Worm (Caenorhabditis elegans) whole organism, L1 larva: ENCODE results near the gene grl-24.

Experiments
- C16A3.4 ChIP-seq: fragments of 150-350 bp; optimal IDR thresholded peaks from 2 replicates; lab custom pipeline; 2014; ENCODE audit warnings: missing biosample characterization, missing genetic modification characterization
- C34B4.2 ChIP-seq: sonication (generic microtip); optimal IDR thresholded peaks from 2 replicates; lab custom pipeline; 2017; ENCODE audit warnings: mild to moderate bottlenecking, missing genetic modification characterization, missing compliant biosample characterization
- F16B12.6 ChIP-seq: fragments of 150-350 bp; optimal IDR thresholded peaks from 2 replicates; lab custom pipeline; 2014; ENCODE audit warnings: missing biosample characterization, missing genetic modification characterization
- Y116A8C.19 ChIP-seq: sonication (generic microtip); optimal IDR thresholded peaks from 2 replicates; lab custom pipeline; 2016; ENCODE audit warnings: missing compliant biosample characterization, missing genetic modification characterization, borderline replicate concordance
- ama-1 ChIP-seq: fragments of 150-350 bp; optimal IDR thresholded peaks from 2 replicates; lab custom pipeline; 2014
- blmp-1 ChIP-seq: fragments of 150-350 bp; optimal IDR thresholded peaks from 2 replicates; lab custom pipeline; 2014; ENCODE audit warnings: missing biosample characterization, missing genetic modification characterization
- ceh-8 ChIP-seq: fragments of 200-800 bp; sonication (Bioruptor generic); optimal IDR thresholded peaks from 2 replicates; lab custom pipeline; 2018; ENCODE audit warnings: mild to moderate bottlenecking, missing genetic modification characterization, moderate library complexity, missing compliant biosample characterization
- ceh-82 ChIP-seq, 3 experiments: fragments of 150-350 bp in 1 of 3; sonication (generic microtip) in 2 of 3; optimal IDR thresholded peaks; 2 replicates each; lab custom pipeline; 2014 to 2017; ENCODE audit warnings: missing biosample characterization in 3 of 3, missing genetic modification characterization in 3 of 3
- dpl-1 ChIP-seq, 3 experiments: fragments of 150-350 bp in 2 of 3; sonication (generic microtip) in 1 of 3; optimal IDR thresholded peaks; 2 replicates each; lab custom pipeline; 2014 to 2017; ENCODE audit warnings: missing biosample characterization in 3 of 3, missing genetic modification characterization in 3 of 3, missing genetic modification reagents in 3 of 3
- dsc-1 ChIP-seq: sonication (generic microtip); optimal IDR thresholded peaks from 2 replicates; lab custom pipeline; 2016; ENCODE audit warnings: mild to moderate bottlenecking, missing genetic modification characterization, missing compliant biosample characterization
- efl-1 ChIP-seq, 4 experiments: fragments of 150-350 bp; optimal IDR thresholded peaks in 3 of 4; peaks in 1 of 4; 1 replicate in 1 of 4; 2 replicates in 3 of 4; lab custom pipeline; 2014; ENCODE audit warnings: missing biosample characterization in 2 of 4, missing genetic modification characterization in 2 of 4, missing genetic modification reagents in 2 of 4
- egl-27 ChIP-seq, 2 experiments: fragments of 150-350 bp in 1 of 2; sonication (generic microtip); optimal IDR thresholded peaks; 3 replicates each; lab custom pipeline; 2017 to 2018; ENCODE audit warnings: missing biosample characterization in 2 of 2, missing genetic modification characterization in 2 of 2, missing genetic modification reagents in 2 of 2
- elt-2 ChIP-seq: sonication (generic microtip); optimal IDR thresholded peaks from 2 replicates; lab custom pipeline; 2016; ENCODE audit warnings: missing genetic modification characterization, mild to moderate bottlenecking, inconsistent platforms, missing compliant biosample characterization, missing genetic modification reagents
- fkh-10 ChIP-seq: sonication (generic microtip); optimal IDR thresholded peaks from 2 replicates; lab custom pipeline; 2017; ENCODE audit warnings: missing biosample characterization, missing genetic modification reagents, missing genetic modification characterization
- fkh-8 ChIP-seq: sonication (generic microtip); optimal IDR thresholded peaks from 2 replicates; lab custom pipeline; 2016; ENCODE audit warnings: mild to moderate bottlenecking, missing genetic modification characterization, missing compliant biosample characterization
- fos-1 ChIP-seq: fragments of 150-350 bp; optimal IDR thresholded peaks from 2 replicates; lab custom pipeline; 2014; ENCODE audit warnings: missing biosample characterization, missing genetic modification characterization
- hlh-17 ChIP-seq: fragments of 200-800 bp; sonication (Bioruptor generic); optimal IDR thresholded peaks from 2 replicates; lab custom pipeline; 2018; ENCODE audit warnings: missing genetic modification characterization, mild to moderate bottlenecking, missing compliant biosample characterization, moderate library complexity, borderline replicate concordance
- hpl-2 ChIP-seq: fragments of 150-350 bp; optimal IDR thresholded peaks from 2 replicates; lab custom pipeline; 2014; ENCODE audit warnings: missing biosample characterization, missing genetic modification reagents, missing genetic modification characterization
- lin-35 ChIP-seq, 2 experiments: fragments of 150-350 bp; optimal IDR thresholded peaks; 2 replicates each; lab custom pipeline; 2014; ENCODE audit warnings: missing biosample characterization in 2 of 2, missing genetic modification characterization in 2 of 2, missing genetic modification reagents in 2 of 2
- lsy-2 ChIP-seq, 2 experiments: fragments of 150-350 bp; optimal IDR thresholded peaks; 2 replicates each; lab custom pipeline; 2014; ENCODE audit warnings: missing biosample characterization in 2 of 2, missing genetic modification characterization in 2 of 2
- mep-1 ChIP-seq: fragments of 150-350 bp; optimal IDR thresholded peaks from 2 replicates; lab custom pipeline; 2014; ENCODE audit warnings: missing biosample characterization, missing genetic modification characterization
- nhr-19 ChIP-seq: fragments of 200-800 bp; sonication (Bioruptor generic); conservative IDR thresholded peaks from 2 replicates; pipeline ENCODE4 v1.3.6; 2022; ENCODE audit warnings: missing genetic modification characterization, missing compliant biosample characterization
- nhr-20 ChIP-seq: sonication (generic microtip); optimal IDR thresholded peaks from 2 replicates; lab custom pipeline; 2016; ENCODE audit warnings: mild to moderate bottlenecking, missing genetic modification characterization, missing compliant biosample characterization
- nhr-237 ChIP-seq: fragments of 150-350 bp; optimal IDR thresholded peaks from 2 replicates; lab custom pipeline; 2014; ENCODE audit warnings: missing biosample characterization, missing genetic modification characterization
- nhr-47 ChIP-seq: sonication (generic microtip); optimal IDR thresholded peaks from 2 replicates; lab custom pipeline; 2016; ENCODE audit warnings: mild to moderate bottlenecking, missing genetic modification characterization, moderate library complexity, missing compliant biosample characterization
- nhr-71 ChIP-seq: sonication (generic microtip); optimal IDR thresholded peaks from 2 replicates; lab custom pipeline; 2016; ENCODE audit warnings: mild to moderate bottlenecking, missing genetic modification characterization, moderate library complexity, missing compliant biosample characterization
- nhr-76 ChIP-seq: sonication (generic microtip); optimal IDR thresholded peaks from 2 replicates; lab custom pipeline; 2017; ENCODE audit warnings: missing biosample characterization, missing genetic modification characterization
- nhr-77 ChIP-seq: fragments of 150-350 bp; optimal IDR thresholded peaks from 2 replicates; lab custom pipeline; 2014; ENCODE audit warnings: missing biosample characterization, missing genetic modification characterization
- nhr-85 ChIP-seq: sonication (generic microtip); peaks from one replicate; lab custom pipeline; 2016; ENCODE audit warnings: missing genetic modification characterization, inconsistent platforms, missing compliant biosample characterization
- nhr-90 ChIP-seq: sonication (generic microtip); optimal IDR thresholded peaks from 2 replicates; lab custom pipeline; 2016; ENCODE audit warnings: mild to moderate bottlenecking, missing genetic modification characterization, missing compliant biosample characterization; ENCODE audit not compliant: poor library complexity
- pax-3 ChIP-seq: fragments of 200-800 bp; sonication (Bioruptor generic); optimal IDR thresholded peaks from 2 replicates; lab custom pipeline; 2018; ENCODE audit warnings: mild to moderate bottlenecking, missing genetic modification characterization, moderate library complexity, missing compliant biosample characterization
- rnt-1 ChIP-seq: sonication (generic microtip); optimal IDR thresholded peaks from 2 replicates; lab custom pipeline; 2016; ENCODE audit warnings: mild to moderate bottlenecking, missing genetic modification characterization, moderate library complexity, missing compliant biosample characterization
- skn-1 ChIP-seq: fragments of 150-350 bp; optimal IDR thresholded peaks from 2 replicates; lab custom pipeline; 2014; ENCODE audit warnings: missing biosample characterization, missing genetic modification characterization
- snu-23 ChIP-seq: sonication (generic microtip); optimal IDR thresholded peaks from 2 replicates; lab custom pipeline; 2016; ENCODE audit warnings: missing genetic modification characterization, missing compliant biosample characterization
- swsn-7 ChIP-seq: sonication (generic microtip); optimal IDR thresholded peaks from 2 replicates; lab custom pipeline; 2016; ENCODE audit warnings: missing genetic modification characterization, missing compliant biosample characterization
- tbx-2 ChIP-seq: sonication (generic microtip); optimal IDR thresholded peaks from 2 replicates; lab custom pipeline; 2016; ENCODE audit warnings: missing genetic modification characterization, missing compliant biosample characterization
- unc-130 ChIP-seq: fragments of 150-350 bp; optimal IDR thresholded peaks from 2 replicates; lab custom pipeline; 2017; ENCODE audit warnings: missing biosample characterization, missing genetic modification characterization, inconsistent platforms
- vab-15 ChIP-seq: sonication (generic microtip); optimal IDR thresholded peaks from 2 replicates; lab custom pipeline; 2017; ENCODE audit warnings: missing genotype, mild to moderate bottlenecking, missing genetic modification characterization, missing compliant biosample characterization
- xbp-1 ChIP-seq: sonication (generic microtip); optimal IDR thresholded peaks from 2 replicates; lab custom pipeline; 2016; ENCODE audit warnings: missing genetic modification characterization, missing compliant biosample characterization
- zip-4 ChIP-seq: fragments of 200-800 bp; sonication (Bioruptor generic); optimal IDR thresholded peaks from 2 replicates; lab custom pipeline; 2018; ENCODE audit warnings: mild to moderate bottlenecking, missing genetic modification characterization, moderate library complexity, missing compliant biosample characterization

Gene grl-24

ce11 chrIV:17463108-17463608 lies 12.5 kb downstream of the grl-24 start, which contains the start of gene F11E6.10:
F11E6.10 (minus strand) TSS chrIV:17463158.
- TF ChIP-seq dsc-1 (tag; lab: Kevin White, UChicago) (peak; percentile 79), mep-1 (tag; lab: Kevin White, UChicago) (no peak), pax-3 (tag; lab: Kevin White, UChicago) (peak; percentile 64), nhr-47 (peak; percentile 9)

DNA sequence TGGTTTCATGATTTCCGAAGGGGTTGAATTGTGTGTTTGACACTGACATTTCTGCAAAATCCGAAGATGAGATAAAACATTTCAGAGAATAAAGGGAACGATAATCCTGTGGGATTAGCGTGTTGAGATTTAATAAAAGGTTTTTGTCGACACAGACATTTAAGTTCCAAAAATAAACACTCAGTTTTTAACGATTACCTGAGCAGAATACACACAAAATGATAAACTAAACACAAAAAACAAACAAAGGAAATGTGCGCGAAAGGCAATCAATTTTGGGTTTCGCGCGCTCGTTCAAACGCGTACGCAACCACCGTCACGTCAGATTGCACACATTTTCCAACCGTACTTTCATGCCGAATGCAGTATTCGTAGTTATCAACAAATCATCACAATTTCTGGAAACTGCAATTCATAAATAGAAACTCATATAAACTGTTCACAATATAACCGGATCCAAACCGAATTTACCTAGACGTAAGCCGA lies 14.4 kb downstream of the grl-24 start, which contains the start of gene rif-1.1:
Gene rif-1.1, minus strand, starts transcription at position 51 of the 486 bp plus-strand sequence.
- TF ChIP-seq fkh-8 (tag; lab: Kevin White, UChicago): peak; percentile 33
- TF ChIP-seq hpl-2 (GFP tag; lab: Kevin White, UChicago): peak; percentile 6
- peak; percentile 42 for TF ChIP-seq blmp-1 (tag; lab: Kevin White, UChicago)
- TF ChIP-seq nhr-71 (tag; lab: Kevin White, UChicago): no peak
- TF ChIP-seq swsn-7 (tag; lab: Kevin White, UChicago): peak; percentile 48
- no peak for TF ChIP-seq nhr-19 (GFP tag; lab: Robert Waterston, UW)
- TF ChIP-seq dpl-1 (GFP tag; optimal IDR thresholded peaks at IDR 0.05; lab: Kevin White, UChicago): peak; percentile 91 to 94 (median 92)
- TF ChIP-seq C34B4.2 (tag; lab: Kevin White, UChicago): no peak
- peak; percentile 22 for TF ChIP-seq dsc-1 (tag; lab: Kevin White, UChicago)
- TF ChIP-seq snu-23 (GFP tag; lab: Kevin White, UChicago): peak; percentile 59
- peak; percentile 54 for TF ChIP-seq rnt-1
- TF ChIP-seq fos-1 (tag; lab: Kevin White, UChicago): peak; percentile 19
- TF ChIP-seq skn-1 (tag; lab: Kevin White, UChicago): peak; percentile 52
- no peak for TF ChIP-seq hlh-17 (GFP tag; lab: Kevin White, UChicago)
- no peak for TF ChIP-seq fkh-10 (GFP tag; lab: Kevin White, UChicago)
- TF ChIP-seq nhr-47: peak; percentile 56
- TF ChIP-seq nhr-90: peak; percentile 30
- peak; percentile 17 for TF ChIP-seq xbp-1
- no peak for TF ChIP-seq pax-3 (tag; lab: Kevin White, UChicago)
- TF ChIP-seq Y116A8C.19 (tag; lab: Kevin White, UChicago): no peak
- TF ChIP-seq nhr-77 (tag; lab: Kevin White, UChicago): peak; percentile 41
- TF ChIP-seq elt-2 (tag; lab: Kevin White, UChicago): no peak
- TF ChIP-seq nhr-85 (tag; lab: Kevin White, UChicago): peak; percentile 5
- TF ChIP-seq tbx-2: peak; percentile 36
- peak; percentile 57 to 95 for TF ChIP-seq lsy-2 (tag; optimal IDR thresholded peaks at IDR 0.05; lab: Kevin White, UChicago)
- TF ChIP-seq lin-35 (GFP tag; optimal IDR thresholded peaks at IDR 0.05; lab: Kevin White, UChicago): peak; percentile 91 to 97
- peak; percentile 70 for TF ChIP-seq C16A3.4 (tag; lab: Kevin White, UChicago)
- TF ChIP-seq zip-4: no peak
- TF ChIP-seq nhr-20 (tag; lab: Kevin White, UChicago): peak; percentile 44
- TF ChIP-seq egl-27 (tag; optimal IDR thresholded peaks at IDR 0.05; lab: Kevin White, UChicago): no peak
- no peak for TF ChIP-seq vab-15
- no peak for TF ChIP-seq ama-1 (lab: Kevin White, UChicago)
- TF ChIP-seq ceh-82 (tag; optimal IDR thresholded peaks at IDR 0.05; lab: Kevin White, UChicago): peak in 1 of 3 experiments; percentile 57
- no peak for TF ChIP-seq nhr-76 (tag; lab: Kevin White, UChicago)
- TF ChIP-seq nhr-237 (tag; lab: Kevin White, UChicago): no peak
- peak; percentile 4 for TF ChIP-seq unc-130
- no peak for TF ChIP-seq ceh-8 (GFP tag; lab: Kevin White, UChicago)
- TF ChIP-seq F16B12.6 (tag; lab: Kevin White, UChicago): peak; percentile 89
- TF ChIP-seq efl-1 (optimal IDR thresholded peaks at IDR 0.05; lab: Kevin White, UChicago): peak; percentile 93 to 94
- peak; percentile 93 to 99 for TF ChIP-seq efl-1 (GFP tag; optimal IDR thresholded peaks at IDR 0.05 in 1 of 2; lab: Kevin White, UChicago)
